Fruit fly (Drosophila melanogaster) whole organism, embryonic: ENCODE data around the gene CG15373.

Source experiments
- Adf1 ChIP-seq: fragments of 200-800 bp; sonication (Bioruptor generic); IDR thresholded peaks from 2 replicates; pipeline ENCODE4 v1.3.6; 2022; ENCODE audit warnings: missing biosample characterization, missing genetic modification characterization
- CG10147 ChIP-seq: fragments of 200-800 bp; sonication (Bioruptor generic); optimal IDR thresholded peaks from 2 replicates; lab custom pipeline; 2019; ENCODE audit warnings: missing biosample characterization, mild to moderate bottlenecking, missing genetic modification characterization, moderate library complexity
- CG13894 ChIP-seq: fragments of 200-800 bp; sonication (Bioruptor generic); optimal IDR thresholded peaks from 3 replicates; lab custom pipeline; 2018; ENCODE audit warnings: missing biosample characterization, mild to moderate bottlenecking, missing genetic modification characterization, moderate library complexity
- CG15269 ChIP-seq: fragments of 200-800 bp; sonication (Bioruptor generic); optimal IDR thresholded peaks from 2 replicates; lab custom pipeline; 2018; ENCODE audit warnings: missing biosample characterization, mild to moderate bottlenecking, missing genetic modification characterization, moderate library complexity
- CG17829 ChIP-seq: fragments of 200-800 bp; optimal IDR thresholded peaks from 2 replicates; lab custom pipeline; 2019; ENCODE audit warnings: missing biosample characterization, mild to moderate bottlenecking, missing genetic modification characterization, moderate library complexity
- CG2889 ChIP-seq: fragments of 200-800 bp; sonication (Bioruptor generic); IDR thresholded peaks from 3 replicates; pipeline ENCODE4 v1.3.6; 2022; ENCODE audit warnings: missing biosample characterization, missing genetic modification characterization
- CG3281 ChIP-seq: fragments of 200-800 bp; sonication (Bioruptor generic); optimal IDR thresholded peaks from 3 replicates; lab custom pipeline; 2017; ENCODE audit warnings: missing biosample characterization, mild to moderate bottlenecking, missing genetic modification characterization
- CG33557 ChIP-seq: fragments of 200-800 bp; sonication (Bioruptor generic); optimal IDR thresholded peaks from 2 replicates; lab custom pipeline; 2019; ENCODE audit warnings: missing biosample characterization, mild to moderate bottlenecking, missing genetic modification characterization, moderate library complexity
- CG3838 ChIP-seq: fragments of 200-800 bp; sonication (Bioruptor generic); optimal IDR thresholded peaks from 3 replicates; lab custom pipeline; 2016; ENCODE audit warnings: missing biosample characterization, missing genetic modification characterization
- CG4282 ChIP-seq: fragments of 200-800 bp; sonication (Bioruptor generic); optimal IDR thresholded peaks from 2 replicates; lab custom pipeline; 2016; ENCODE audit warnings: missing biosample characterization, missing genetic modification characterization
- CG4730 ChIP-seq: fragments of 200-800 bp; sonication (Bioruptor generic); IDR thresholded peaks from 2 replicates; pipeline ENCODE4 v1.3.6; 2022; ENCODE audit warnings: missing biosample characterization, missing genetic modification characterization
- CG6254 ChIP-seq: fragments of 200-800 bp; sonication (Bioruptor generic); optimal IDR thresholded peaks from 3 replicates; lab custom pipeline; 2017; ENCODE audit warnings: mild to moderate bottlenecking, missing biosample characterization, missing genetic modification reagents, missing genetic modification characterization
- CG6683 ChIP-seq: fragments of 200-800 bp; sonication (Bioruptor generic); optimal IDR thresholded peaks from 2 replicates; lab custom pipeline; 2017; ENCODE audit warnings: missing biosample characterization, mild to moderate bottlenecking, missing genetic modification characterization, missing genetic modification reagents
- CTCF ChIP-seq: fragments of 200-800 bp; sonication (Bioruptor generic); optimal IDR thresholded peaks from 2 replicates; lab custom pipeline; 2017; ENCODE audit warnings: missing biosample characterization, mild to moderate bottlenecking, missing genetic modification characterization, moderate library complexity
- Deaf1 ChIP-seq: fragments of 200-800 bp; optimal IDR thresholded peaks from 3 replicates; lab custom pipeline; 2019; ENCODE audit warnings: missing biosample characterization, mild to moderate bottlenecking, missing genetic modification characterization, moderate library complexity
- E2f2 ChIP-seq: fragments of 200-800 bp; sonication (Bioruptor generic); IDR thresholded peaks from 2 replicates; pipeline ENCODE4 v1.3.6; 2022; ENCODE audit warnings: missing biosample characterization, missing genetic modification characterization
- H2.0 ChIP-seq: fragments of 200-800 bp; sonication (Bioruptor generic); IDR thresholded peaks from 2 replicates; pipeline ENCODE4 v1.3.6; 2022; ENCODE audit warnings: missing biosample characterization, missing genetic modification characterization
- HHEX ChIP-seq: fragments of 200-800 bp; sonication (Bioruptor generic); optimal IDR thresholded peaks from 3 replicates; lab custom pipeline; 2017; ENCODE audit warnings: missing biosample characterization, mild to moderate bottlenecking, missing genetic modification characterization, missing genetic modification reagents
- Hand ChIP-seq: fragments of 200-800 bp; sonication (Bioruptor generic); optimal IDR thresholded peaks from 2 replicates; lab custom pipeline; 2017; ENCODE audit warnings: mild to moderate bottlenecking, missing biosample characterization, missing genetic modification reagents, missing genetic modification characterization
- Hmr ChIP-seq: fragments of 200-800 bp; sonication (Bioruptor generic); optimal IDR thresholded peaks from 3 replicates; lab custom pipeline; 2017; ENCODE audit warnings: mild to moderate bottlenecking, missing biosample characterization, missing genetic modification reagents, missing genetic modification characterization
- Neu2 ChIP-seq: fragments of 200-800 bp; sonication (Bioruptor generic); optimal IDR thresholded peaks from 3 replicates; lab custom pipeline; 2016; ENCODE audit warnings: missing biosample characterization, missing genetic modification characterization, borderline replicate concordance
- Scr ChIP-seq: fragments of 200-800 bp; sonication (Bioruptor generic); IDR thresholded peaks from 2 replicates; pipeline ENCODE4 v1.3.6; 2022; ENCODE audit warnings: missing biosample characterization, missing genetic modification characterization; ENCODE audit not compliant: partially characterized antibody
- Sox100B ChIP-seq: fragments of 200-800 bp; sonication (Bioruptor generic); optimal IDR thresholded peaks from 3 replicates; lab custom pipeline; 2018; ENCODE audit warnings: missing biosample characterization, mild to moderate bottlenecking, missing genetic modification characterization
- Xbp1 ChIP-seq: fragments of 200-800 bp; sonication (Bioruptor generic); optimal IDR thresholded peaks from 3 replicates; lab custom pipeline; 2016; ENCODE audit warnings: missing biosample characterization, mild to moderate bottlenecking, missing genetic modification characterization
- btn ChIP-seq: fragments of 200-800 bp; sonication (Bioruptor generic); optimal IDR thresholded peaks from 2 replicates; lab custom pipeline; 2016; ENCODE audit warnings: missing biosample characterization, missing genetic modification characterization
- chinmo ChIP-seq: fragments of 200-800 bp; sonication (Bioruptor generic); IDR thresholded peaks from 4 replicates; pipeline ENCODE4 v1.3.6; 2022; ENCODE audit warnings: missing biosample characterization, missing genetic modification characterization; ENCODE audit not compliant: partially characterized antibody
- crol ChIP-seq: fragments of 200-800 bp; sonication (Bioruptor generic); IDR thresholded peaks from 2 replicates; pipeline ENCODE4 v1.3.6; 2022; ENCODE audit warnings: missing biosample characterization, missing genetic modification characterization
- fd96Cb ChIP-seq: fragments of 200-800 bp; sonication (Bioruptor generic); optimal IDR thresholded peaks from 2 replicates; lab custom pipeline; 2018; ENCODE audit warnings: missing biosample characterization, mild to moderate bottlenecking, missing genetic modification characterization, moderate library complexity
- ftz-f1 ChIP-seq: fragments of 200-800 bp; sonication (Bioruptor generic); optimal IDR thresholded peaks from 2 replicates; lab custom pipeline; 2016; ENCODE audit warnings: missing biosample characterization, missing genetic modification characterization
- gsb-n ChIP-seq: fragments of 200-800 bp; sonication (Bioruptor generic); optimal IDR thresholded peaks from 3 replicates; lab custom pipeline; 2018; ENCODE audit warnings: missing biosample characterization, mild to moderate bottlenecking, missing genetic modification characterization
- lab ChIP-seq: fragments of 200-800 bp; sonication (Bioruptor generic); optimal IDR thresholded peaks from 3 replicates; lab custom pipeline; 2017; ENCODE audit warnings: missing biosample characterization, missing genetic modification characterization, mild to moderate bottlenecking, moderate library complexity, missing genetic modification reagents
- odd ChIP-seq: fragments of 200-800 bp; sonication (Bioruptor generic); optimal IDR thresholded peaks from 2 replicates; lab custom pipeline; 2017; ENCODE audit warnings: missing biosample characterization, mild to moderate bottlenecking, missing genetic modification characterization
- pum ChIP-seq: fragments of 200-800 bp; sonication (Bioruptor generic); optimal IDR thresholded peaks from 2 replicates; lab custom pipeline; 2016; ENCODE audit warnings: missing biosample characterization, missing genetic modification characterization
- rib ChIP-seq: fragments of 200-800 bp; sonication (Bioruptor generic); IDR thresholded peaks from 2 replicates; pipeline ENCODE4 v1.3.6; 2022; ENCODE audit warnings: missing biosample characterization, missing genetic modification characterization
- scrt ChIP-seq: fragments of 200-800 bp; sonication (Bioruptor generic); optimal IDR thresholded peaks from 2 replicates; lab custom pipeline; 2018; ENCODE audit warnings: missing biosample characterization, mild to moderate bottlenecking, missing genetic modification characterization, moderate library complexity
- ssp ChIP-seq: fragments of 200-800 bp; sonication (Bioruptor generic); IDR thresholded peaks from 2 replicates; pipeline ENCODE4 v1.3.6; 2022; ENCODE audit warnings: missing biosample characterization, missing genetic modification characterization
- tin ChIP-seq: fragments of 200-800 bp; sonication (Bioruptor generic); optimal IDR thresholded peaks from 3 replicates; lab custom pipeline; 2016; ENCODE audit warnings: missing biosample characterization, missing genetic modification characterization
- vvl ChIP-seq: fragments of 200-800 bp; sonication (Bioruptor generic); IDR thresholded peaks from 2 replicates; pipeline ENCODE4 v1.3.6; 2022; ENCODE audit warnings: missing biosample characterization, missing genetic modification characterization

The CG15373 gene

DNA sequence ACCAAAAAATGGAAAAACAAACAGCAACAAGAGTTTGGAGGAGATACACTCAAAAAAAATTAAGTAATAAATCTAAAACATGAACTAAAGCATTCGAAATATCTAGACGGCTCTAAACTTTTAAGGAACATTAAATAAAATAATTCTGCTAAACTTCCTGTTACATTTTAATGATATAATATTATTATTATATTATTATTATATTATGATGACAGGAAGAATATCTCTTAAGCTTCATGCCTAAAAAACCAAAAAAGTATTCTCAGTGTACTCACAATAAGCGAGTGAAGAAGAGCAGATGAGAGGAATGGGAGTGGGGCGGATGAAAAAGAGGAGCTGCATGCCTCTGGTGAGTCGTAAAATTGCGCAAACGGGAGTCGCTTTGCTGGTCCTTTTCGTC is 14.3 kb downstream of the CG15373 start (continued):
- TF ChIP-seq CG4730 (GFP tag; lab: Robert Waterston, UW): no peak
- peak; percentile 39 for TF ChIP-seq Hand (GFP tag; lab: Kevin White, UChicago)
- TF ChIP-seq H2.0 (GFP tag; lab: Robert Waterston, UW): no peak
- TF ChIP-seq btn: no peak
- peak; percentile 5 for TF ChIP-seq CG3281 (GFP tag; lab: Kevin White, UChicago)
- no peak for TF ChIP-seq CG15269 (tag; lab: Kevin White, UChicago)
- TF ChIP-seq CG4282: no peak
- peak; percentile 2 for TF ChIP-seq CG10147
- TF ChIP-seq CG17829 (tag; lab: Kevin White, UChicago): no peak
- TF ChIP-seq Adf1: no peak
- TF ChIP-seq rib (GFP tag; lab: Robert Waterston, UW): no peak
- no peak for TF ChIP-seq CG6683 (GFP tag; lab: Kevin White, UChicago)
- TF ChIP-seq vvl (GFP tag; lab: Robert Waterston, UW): no peak
- no peak for TF ChIP-seq pum (GFP tag; lab: Kevin White, UChicago)
- TF ChIP-seq HHEX (GFP tag; lab: Kevin White, UChicago): no peak
- no peak for TF ChIP-seq ssp
- TF ChIP-seq lab (GFP tag; lab: Kevin White, UChicago): peak; percentile 44
- no peak for TF ChIP-seq CG3838
- TF ChIP-seq odd (GFP tag; lab: Kevin White, UChicago): no peak

- TF ChIP-seq crol (GFP tag; lab: Robert Waterston, UW): peak; percentile 78
- peak; percentile 61; the same call in 1 of the 4 replicates for TF ChIP-seq chinmo (GFP tag; lab: Robert Waterston, UW)
- TF ChIP-seq fd96Cb (tag; lab: Kevin White, UChicago): no peak
- no peak for TF ChIP-seq gsb-n (tag; lab: Kevin White, UChicago)
- TF ChIP-seq CG13894 (tag; lab: Kevin White, UChicago): peak; percentile 99
- TF ChIP-seq tin (GFP tag; lab: Kevin White, UChicago): no peak
- TF ChIP-seq Scr (GFP tag; lab: Robert Waterston, UW): no peak
- no peak for TF ChIP-seq CG2889 (GFP tag; lab: Robert Waterston, UW)
- TF ChIP-seq Adf1: peak; percentile 94
- no peak for TF ChIP-seq CG6254 (GFP tag; lab: Kevin White, UChicago)
- peak; percentile 96 for TF ChIP-seq Deaf1 (tag; lab: Kevin White, UChicago)
- TF ChIP-seq Hmr (GFP tag; lab: Kevin White, UChicago): no peak
- TF ChIP-seq E2f2 (GFP tag; lab: Robert Waterston, UW): peak; percentile 11; the same call in 1 of the 2 replicates
- TF ChIP-seq Xbp1 (GFP tag; lab: Kevin White, UChicago): no peak
- TF ChIP-seq CTCF (GFP tag; lab: Kevin White, UChicago): peak; percentile 38
- peak; percentile 59 for TF ChIP-seq ftz-f1 (GFP tag; lab: Kevin White, UChicago)
- TF ChIP-seq CG33557 (GFP tag; lab: Kevin White, UChicago): no peak
- no peak for TF ChIP-seq Sox100B (GFP tag; lab: Kevin White, UChicago)
- TF ChIP-seq scrt (GFP tag; lab: Kevin White, UChicago): peak; percentile 95
- TF ChIP-seq Neu2: no peak
These were observed 19.5 kb downstream of the CG15373 start, which contains the start of gene Sh for dm6 chrX:18063144-18063772. Gene Sh, minus strand, starts transcription at chrX:18063247.
